Fruit fly (Drosophila melanogaster) Kc167 (cell line): Measurements from ENCODE around the gene vir-1.

Experiments
- Myc ChIP-seq: fragments of >200 bp; optimal IDR thresholded peaks from 2 replicates; lab custom pipeline; 2017; ENCODE audit warnings: missing external identifiers
- Sin3A ChIP-seq: fragments of >200 bp; optimal IDR thresholded peaks from 2 replicates; lab custom pipeline; 2018; ENCODE audit warnings: missing external identifiers
- h ChIP-seq: fragments of >200 bp; optimal IDR thresholded peaks from 3 replicates; lab custom pipeline; 2018; ENCODE audit warnings: missing external identifiers
- insv ChIP-seq: fragments of >200 bp; optimal IDR thresholded peaks from 3 replicates; lab custom pipeline; 2018; ENCODE audit warnings: missing external identifiers
- psq ChIP-seq: fragments of >200 bp; optimal IDR thresholded peaks from 2 replicates; lab custom pipeline; 2017; ENCODE audit warnings: missing external identifiers
- ttk ChIP-seq: sonication (Bioruptor generic); optimal IDR thresholded peaks from 2 replicates; lab custom pipeline; 2017; ENCODE audit warnings: missing external identifiers

The vir-1 gene

dm6 chr2L:12423106-12423836 is at the start of gene vir-1:
vir-1 (minus strand) TSS chr2L:12423439.
- TF ChIP-seq Sin3A (lab: Kevin White, UChicago): no peak
- no peak for TF ChIP-seq ttk
- TF ChIP-seq psq (lab: Kevin White, UChicago): no peak

- TF ChIP-seq psq (lab: Kevin White, UChicago): no peak
- no peak for TF ChIP-seq ttk
- TF ChIP-seq insv (lab: Kevin White, UChicago): no peak
- TF ChIP-seq h: no peak
Observed at dm6 chr2L:12472988-12473387, 49.7 kb upstream of the vir-1 start.

DNA sequence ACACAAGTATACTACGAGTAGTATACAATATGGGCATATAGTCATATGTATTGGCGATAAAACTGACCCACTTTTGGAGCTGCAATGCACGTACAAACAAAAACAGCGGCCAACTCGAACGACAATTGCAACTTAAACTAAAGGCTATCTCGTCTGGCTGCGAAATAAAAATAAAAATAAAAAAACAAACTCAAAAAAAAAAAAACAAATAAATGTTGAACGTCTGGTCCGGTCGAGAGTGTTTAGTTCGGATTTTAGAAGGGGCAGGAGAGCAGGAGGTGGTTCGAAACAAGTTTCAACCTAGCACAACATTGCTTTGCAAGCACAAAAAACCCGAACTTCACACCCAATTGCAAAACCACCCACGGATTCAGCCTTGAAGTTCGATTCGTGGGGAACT is 48.7 kb upstream of the vir-1 start:
- TF ChIP-seq insv (lab: Kevin White, UChicago) (no peak), Sin3A (lab: Kevin White, UChicago) (no peak), ttk (no peak), Myc (lab: Kevin White, UChicago) (no peak), psq (lab: Kevin White, UChicago) (no peak), h (no peak)

- TF ChIP-seq psq (lab: Kevin White, UChicago) (no peak), Sin3A (lab: Kevin White, UChicago) (no peak), insv (lab: Kevin White, UChicago) (no peak), ttk (no peak), h (no peak), Myc (lab: Kevin White, UChicago) (no peak)
Observed at dm6 chr2L:12469235-12469634, 46.0 kb upstream of the vir-1 start.

- TF ChIP-seq psq (lab: Kevin White, UChicago) (no peak), Sin3A (lab: Kevin White, UChicago) (no peak), ttk (no peak), insv (lab: Kevin White, UChicago) (no peak), Myc (lab: Kevin White, UChicago) (no peak), h (no peak)
Observed at dm6 chr2L:12468813-12469212, 45.6 kb upstream of the vir-1 start.

dm6 chr2L:12467673-12468072 is 44.4 kb upstream of the vir-1 start:
- TF ChIP-seq psq (lab: Kevin White, UChicago): no peak
- TF ChIP-seq ttk: no peak
- no peak for TF ChIP-seq Sin3A (lab: Kevin White, UChicago)
- no peak for TF ChIP-seq h
- no peak for TF ChIP-seq insv (lab: Kevin White, UChicago)
- TF ChIP-seq Myc (lab: Kevin White, UChicago): no peak

DNA sequence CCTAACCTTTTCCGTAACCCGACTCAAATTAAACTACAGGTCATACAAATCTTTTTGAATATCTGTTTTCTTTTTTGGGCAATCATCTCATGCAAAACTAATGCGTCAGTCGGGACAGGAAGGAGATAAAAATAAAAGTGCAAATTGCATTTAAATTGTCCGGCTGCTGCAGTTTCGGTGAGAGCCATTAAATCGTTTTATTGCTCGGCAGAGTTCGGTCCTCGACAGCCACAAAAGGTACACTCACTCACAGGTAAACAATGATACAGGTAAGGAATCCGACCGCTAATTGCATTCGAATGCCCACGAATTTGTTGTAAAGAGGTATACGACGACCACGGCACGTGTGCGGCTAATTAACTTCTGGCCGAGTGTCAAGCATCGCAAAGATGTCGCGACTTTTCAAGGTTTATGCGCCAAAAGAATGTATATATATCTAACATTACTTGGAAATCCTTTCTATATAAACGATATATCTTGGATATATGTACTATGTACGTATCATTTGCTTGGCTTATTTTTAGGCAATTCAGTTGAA is 43.3 kb upstream of the vir-1 start:
- TF ChIP-seq h (no peak), Sin3A (lab: Kevin White, UChicago) (no peak), psq (lab: Kevin White, UChicago) (no peak), ttk (no peak), Myc (lab: Kevin White, UChicago) (no peak), insv (lab: Kevin White, UChicago) (no peak)

DNA sequence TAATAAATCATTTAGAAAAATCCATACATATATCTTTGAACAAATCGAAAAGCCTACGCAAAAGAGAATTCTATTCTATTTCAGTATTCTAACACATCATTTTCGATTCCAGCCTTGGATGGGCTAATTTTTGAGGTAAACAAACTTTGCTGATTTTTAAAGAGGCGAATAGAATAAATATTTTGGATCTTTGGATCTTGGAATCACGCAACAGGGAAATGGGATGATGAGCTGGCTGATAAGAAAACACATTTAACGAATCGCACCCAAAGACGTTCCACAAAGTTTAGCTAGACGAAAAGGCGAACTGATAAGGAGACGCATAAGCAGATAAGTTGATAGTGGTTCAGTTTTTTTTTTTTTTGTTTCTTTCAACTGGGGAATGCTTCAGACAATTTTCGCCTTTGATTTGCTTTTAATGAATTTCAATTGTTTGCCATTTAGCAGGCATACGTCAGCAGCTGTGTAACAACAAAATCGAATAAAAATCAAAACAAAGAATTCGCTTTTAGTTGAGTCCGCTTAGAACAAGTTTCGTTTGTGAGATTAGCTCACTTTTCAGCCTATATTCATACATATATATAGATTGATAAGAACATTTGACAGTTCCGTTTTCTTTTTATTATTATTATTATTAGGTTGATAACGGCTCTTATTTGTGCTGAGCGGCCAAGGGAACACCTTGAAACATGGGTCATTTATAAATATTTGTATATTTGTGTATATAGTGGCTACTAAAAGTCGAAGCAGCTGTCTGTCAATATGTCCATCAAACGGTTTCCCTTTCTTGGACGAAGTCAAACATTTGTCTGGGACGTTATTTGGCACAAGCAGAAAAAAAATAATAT is 42.1 kb upstream of the vir-1 start:
- TF ChIP-seq ttk: no peak
- TF ChIP-seq insv (lab: Kevin White, UChicago): no peak
- no peak for TF ChIP-seq h
- TF ChIP-seq psq (lab: Kevin White, UChicago): no peak

DNA sequence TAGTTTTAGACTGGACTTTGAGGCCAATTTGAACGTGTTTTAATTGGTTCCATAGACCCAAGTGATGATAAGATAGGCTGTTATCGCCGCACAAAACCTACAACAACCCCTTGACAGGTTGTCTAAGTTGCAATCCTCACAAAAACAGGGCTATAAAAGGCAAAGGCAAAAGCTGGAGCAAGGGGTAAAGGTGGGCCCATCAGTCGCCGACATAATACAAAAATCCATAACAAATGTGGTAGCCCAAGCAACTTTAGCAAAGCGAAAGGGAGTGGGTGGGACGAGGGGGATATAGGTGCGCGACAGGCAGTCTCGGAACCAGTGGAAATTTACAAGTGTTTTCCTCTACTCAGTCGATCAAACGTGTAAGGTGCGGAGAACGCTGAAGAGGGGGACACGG is 40.8 kb upstream of the vir-1 start:
- TF ChIP-seq Myc (lab: Kevin White, UChicago) (no peak), insv (lab: Kevin White, UChicago) (no peak), h (no peak)

DNA sequence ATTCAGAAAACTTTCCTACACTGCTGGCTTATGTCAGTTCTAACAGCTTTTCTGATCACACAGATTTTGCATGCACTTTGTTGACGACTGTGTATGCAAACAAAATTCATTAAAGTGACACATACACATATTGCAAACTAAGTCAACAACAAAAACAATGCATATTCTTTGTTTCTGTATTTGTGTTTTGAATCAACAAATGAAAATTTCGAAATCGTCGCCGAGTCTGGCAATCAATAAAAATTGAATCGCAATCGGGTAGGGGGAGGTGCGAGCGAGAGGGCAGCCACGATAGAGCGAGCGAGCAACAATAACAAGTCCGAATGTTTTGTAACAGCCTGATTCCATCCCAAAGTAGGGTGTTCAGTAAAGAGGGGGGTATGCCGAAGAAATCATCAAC is 39.8 kb upstream of the vir-1 start:
- TF ChIP-seq Sin3A (lab: Kevin White, UChicago) (no peak), psq (lab: Kevin White, UChicago) (no peak), insv (lab: Kevin White, UChicago) (no peak), Myc (lab: Kevin White, UChicago) (no peak), ttk (no peak)

DNA sequence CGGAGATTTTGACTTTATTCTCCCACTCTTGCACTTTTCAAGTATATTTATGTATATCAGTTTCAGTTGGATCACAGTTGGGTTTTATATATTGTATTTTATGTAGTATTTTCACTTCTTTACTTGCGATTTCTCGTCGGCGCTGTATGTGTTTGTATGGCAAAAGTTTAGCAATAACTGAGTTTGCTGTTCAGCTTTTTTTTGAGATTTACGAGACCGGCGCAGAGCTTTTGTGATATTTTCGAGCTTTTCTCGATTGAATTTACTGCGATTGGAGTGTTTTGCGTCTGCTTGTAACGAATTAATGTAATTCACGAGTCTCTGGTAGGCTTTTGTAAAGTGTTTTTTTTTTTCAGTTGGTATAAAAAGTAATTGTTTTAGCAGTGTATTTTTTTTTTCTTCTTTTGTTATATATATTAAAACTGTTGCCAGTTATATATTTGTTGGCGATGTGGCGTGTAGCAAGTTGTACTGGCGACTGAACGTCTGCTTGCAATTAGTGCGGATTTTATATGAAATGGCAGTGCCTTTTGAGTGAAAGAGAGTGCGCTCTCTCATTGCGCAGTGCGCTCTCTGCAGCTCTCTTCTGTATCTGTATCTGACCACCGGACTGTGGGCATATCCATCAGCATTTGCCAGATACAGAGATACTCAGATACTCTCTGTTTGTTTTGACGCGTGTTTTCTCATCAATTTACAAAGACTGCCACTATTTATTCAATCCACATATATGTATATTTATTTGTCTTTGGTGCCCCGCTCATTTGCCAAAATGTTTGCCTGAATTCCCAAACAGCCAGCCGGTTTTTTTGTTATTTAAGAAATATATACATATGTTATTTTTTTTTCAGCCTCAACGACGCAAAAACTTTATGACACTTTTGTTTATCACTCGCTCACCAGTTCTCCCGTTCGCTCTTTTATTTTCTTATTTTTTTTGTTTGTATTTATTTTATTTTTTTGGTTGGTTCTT is 37.8 kb upstream of the vir-1 start:
- no peak for TF ChIP-seq ttk
- TF ChIP-seq insv (lab: Kevin White, UChicago): no peak
- no peak for TF ChIP-seq Myc (lab: Kevin White, UChicago)
- no peak for TF ChIP-seq psq (lab: Kevin White, UChicago)
- no peak for TF ChIP-seq h
- no peak for TF ChIP-seq Sin3A (lab: Kevin White, UChicago)
